Worm (Caenorhabditis elegans): Measurements from ENCODE around the gene F33D4.6.

ce11 chrIV:7736616-7737015 lies 18.8 kb upstream of the F33D4.6 start:
- TF ChIP-seq unc-62 (GFP tag; optimal IDR thresholded peaks at IDR 0.05) (no peak), him-1 (tag; optimal IDR thresholded peaks at IDR 0.05) (no peak), snpc-4 (GFP tag; optimal IDR thresholded peaks at IDR 0.05) (no peak), snpc-4 (tag; optimal IDR thresholded peaks at IDR 0.05) (no peak), let-607 (tag; optimal IDR thresholded peaks at IDR 0.05) (no peak), Y53G8AR.9 (GFP tag; conservative IDR thresholded peaks at IDR 0.05) (no peak)
